Fruit fly (Drosophila melanogaster) whole organism, wandering third instar larva: ENCODE data around the gene CG6739.

Source experiments
- CG9705 ChIP-seq: fragments of 200-800 bp; sonication (Bioruptor generic); optimal IDR thresholded peaks from 2 replicates; lab custom pipeline; 2018; ENCODE audit warnings: missing biosample characterization, mild to moderate bottlenecking, missing genetic modification characterization
- dsf ChIP-seq: sonication (Bioruptor generic); optimal IDR thresholded peaks from 2 replicates; lab custom pipeline; 2016; ENCODE audit warnings: missing biosample characterization, missing genetic modification characterization, borderline replicate concordance

- TF ChIP-seq dsf (GFP tag; lab: Kevin White, UChicago) (no peak), CG9705 (GFP tag; lab: Kevin White, UChicago) (no peak)
Observed at dm6 chr2L:7587106-7587505, 21.1 kb upstream of the CG6739 start.
